Worm (Caenorhabditis elegans) whole organism, L1 larva: Measurements from ENCODE around the gene srsx-36.

ENCODE experiments used
- dpl-1 ChIP-seq, 3 experiments: fragments of 150-350 bp in 2 of 3; sonication (generic microtip) in 1 of 3; optimal IDR thresholded peaks; 2 replicates each; lab custom pipeline; 2014 to 2017; ENCODE audit warnings: missing biosample characterization in 3 of 3, missing genetic modification characterization in 3 of 3, missing genetic modification reagents in 3 of 3
- hlh-4 ChIP-seq: sonication (generic microtip); optimal IDR thresholded peaks from 2 replicates; lab custom pipeline; 2016; ENCODE audit warnings: mild to moderate bottlenecking, missing genetic modification characterization, missing compliant biosample characterization
- isw-1 ChIP-seq: fragments of 200-800 bp; sonication (Bioruptor generic); IDR thresholded peaks from 2 replicates; pipeline ENCODE4 v1.3.6; 2022; ENCODE audit warnings: missing genetic modification characterization, missing compliant biosample characterization
- nhr-11 ChIP-seq: fragments of 150-350 bp; optimal IDR thresholded peaks from 2 replicates; lab custom pipeline; 2014; ENCODE audit warnings: missing biosample characterization, missing genetic modification characterization
- zag-1 ChIP-seq: fragments of 150-350 bp; optimal IDR thresholded peaks from 2 replicates; lab custom pipeline; 2014; ENCODE audit warnings: missing biosample characterization, missing genetic modification characterization

- TF ChIP-seq nhr-11, result no peak
- TF ChIP-seq dpl-1 (GFP tag; optimal IDR thresholded peaks at IDR 0.05; lab: Kevin White, UChicago), result no peak
- TF ChIP-seq hlh-4 (tag; lab: Kevin White, UChicago), result no peak
- no peak for TF ChIP-seq isw-1 (GFP tag; lab: Robert Waterston, UW)
- TF ChIP-seq zag-1 (tag; lab: Kevin White, UChicago), result no peak
Measured at ce11 chrV:15798108-15798507, 11.3 kb downstream of the srsx-36 start, which contains the start of gene T26E4.10.
